Fruit fly (Drosophila melanogaster) whole organism, embryonic: ENCODE results near the gene AhcyL1.

Experiments
- Atf6 ChIP-seq: fragments of 200-800 bp; sonication (Bioruptor generic); IDR thresholded peaks from 2 replicates; pipeline ENCODE4 v1.3.6; 2022; ENCODE audit warnings: missing biosample characterization, missing genetic modification characterization
- CG14667 ChIP-seq: fragments of 200-800 bp; sonication (Bioruptor generic); IDR thresholded peaks from 2 replicates; pipeline ENCODE4 v1.3.6; 2022; ENCODE audit warnings: missing biosample characterization, missing genetic modification characterization
- CG15011 ChIP-seq: fragments of 200-800 bp; sonication (Bioruptor generic); optimal IDR thresholded peaks from 3 replicates; lab custom pipeline; 2018; ENCODE audit warnings: missing biosample characterization, mild to moderate bottlenecking, missing genetic modification characterization
- CG32767 ChIP-seq: fragments of 200-800 bp; sonication (Bioruptor generic); IDR thresholded peaks from 2 replicates; pipeline ENCODE4 v1.3.6; 2022; ENCODE audit warnings: missing biosample characterization, missing genetic modification characterization
- Deaf1 ChIP-seq: fragments of 200-800 bp; optimal IDR thresholded peaks from 3 replicates; lab custom pipeline; 2019; ENCODE audit warnings: missing biosample characterization, mild to moderate bottlenecking, missing genetic modification characterization, moderate library complexity
- Ravus ChIP-seq: fragments of 200-800 bp; sonication (Bioruptor generic); IDR thresholded peaks from 2 replicates; pipeline ENCODE4 v1.3.6; 2022; ENCODE audit warnings: missing biosample characterization, missing genetic modification characterization
- aop ChIP-seq: fragments of 200-800 bp; sonication (Bioruptor generic); IDR thresholded peaks from 2 replicates; pipeline ENCODE4 v1.3.6; 2022; ENCODE audit warnings: missing biosample characterization, missing genetic modification characterization
- unc-4 ChIP-seq: fragments of 200-800 bp; sonication (Bioruptor generic); IDR thresholded peaks from 2 replicates; pipeline ENCODE4 v1.3.6; 2022; ENCODE audit warnings: missing biosample characterization, missing genetic modification characterization; ENCODE audit not compliant: partially characterized antibody

- TF ChIP-seq CG14667 (GFP tag; lab: Robert Waterston, UW) (no peak), Atf6 (GFP tag; lab: Robert Waterston, UW) (no peak), Deaf1 (tag; lab: Kevin White, UChicago) (no peak), Ravus (GFP tag; lab: Robert Waterston, UW) (no peak), unc-4 (GFP tag; lab: Robert Waterston, UW) (no peak), aop (GFP tag; lab: Robert Waterston, UW) (no peak), CG15011 (no peak), CG32767 (GFP tag; lab: Robert Waterston, UW) (no peak)
Measured at dm6 chr3L:2734363-2735160, 37.6 kb downstream of the AhcyL1 start.
